Fruit fly (Drosophila melanogaster): ENCODE results near the gene Ance-3.

Gene Ance-3

DNA sequence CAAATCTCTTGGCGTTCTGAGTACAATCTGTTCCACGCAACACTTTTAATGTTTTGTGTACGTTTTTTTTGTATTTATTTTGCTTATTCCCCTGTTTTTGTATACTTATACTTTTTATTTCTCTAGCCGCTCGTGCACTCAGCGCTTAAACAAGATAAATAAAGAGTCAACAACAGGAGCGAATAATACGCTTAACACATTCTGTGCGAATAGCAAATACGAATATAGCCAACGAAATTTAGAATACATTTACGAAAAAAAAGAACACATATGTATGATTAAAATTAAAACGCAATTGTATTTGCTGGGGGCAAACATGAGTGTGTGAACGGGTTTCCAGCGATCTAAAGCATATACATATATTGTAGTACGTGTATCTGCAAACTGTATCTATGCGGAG lies 32.6 kb upstream of the Ance-3 start (continued):
- no peak for TF ChIP-seq CG10267 (tag; optimal IDR thresholded peaks at IDR 0.05)
- peak; percentile 3 for TF ChIP-seq crc (GFP tag; optimal IDR thresholded peaks at IDR 0.05)
- no peak for TF ChIP-seq CG8281 (tag; optimal IDR thresholded peaks at IDR 0.05)
- TF ChIP-seq Med (GFP tag) = peak; percentile 82
- peak; percentile 34; the same call in 1 of the 2 replicates for TF ChIP-seq Rfx (GFP tag; IDR thresholded peaks at IDR 0.05)
- TF ChIP-seq pum (GFP tag; optimal IDR thresholded peaks at IDR 0.05) = no peak
- TF ChIP-seq lab (GFP tag; optimal IDR thresholded peaks at IDR 0.05) = peak; percentile 80
- peak; percentile 8 for TF ChIP-seq bcd (GFP tag; optimal IDR thresholded peaks at IDR 0.05)
- TF ChIP-seq HLH54F (GFP tag; optimal IDR thresholded peaks at IDR 0.05) = peak; percentile 24
- TF ChIP-seq Dek (tag; optimal IDR thresholded peaks at IDR 0.05) = peak; percentile 28
- TF ChIP-seq CrebB (tag; optimal IDR thresholded peaks at IDR 0.05) = no peak
- peak; percentile 21 for TF ChIP-seq CG12659 (GFP tag; optimal IDR thresholded peaks at IDR 0.05)
- TF ChIP-seq schlank (tag; optimal IDR thresholded peaks at IDR 0.05) = peak; percentile 44
- peak; percentile 61 for TF ChIP-seq Meics (GFP tag; optimal IDR thresholded peaks at IDR 0.05)
- TF ChIP-seq CG3281 (GFP tag; optimal IDR thresholded peaks at IDR 0.05) = peak; percentile 71
- TF ChIP-seq sug (tag; optimal IDR thresholded peaks at IDR 0.05) = peak; percentile 24
- TF ChIP-seq CG17568 (GFP tag; optimal IDR thresholded peaks at IDR 0.05) = peak; percentile 22
- peak; percentile 28; the same call in 1 of the 2 replicates for TF ChIP-seq Atf6 (GFP tag; IDR thresholded peaks at IDR 0.05)
- TF ChIP-seq Hmr (GFP tag; optimal IDR thresholded peaks at IDR 0.05) = peak; percentile 81
- TF ChIP-seq pho (GFP tag; optimal IDR thresholded peaks at IDR 0.05) = peak; percentile 39
- peak; percentile 38 for TF ChIP-seq CHES-1-like (GFP tag; optimal IDR thresholded peaks at IDR 0.05)
- TF ChIP-seq CG10209 (GFP tag; optimal IDR thresholded peaks at IDR 0.05) = peak; percentile 27
- no peak for TF ChIP-seq ATbp (GFP tag; optimal IDR thresholded peaks at IDR 0.05)
- TF ChIP-seq gcm (GFP tag; optimal IDR thresholded peaks at IDR 0.05) = no peak
- TF ChIP-seq CG10543 (GFP tag; optimal IDR thresholded peaks at IDR 0.05) = peak; percentile 68
- peak; percentile 51 for TF ChIP-seq Fer3 (tag; optimal IDR thresholded peaks at IDR 0.05)
- 0 out of 2 replicates have a peak, but pooled peaks have one; percentile 14 for TF ChIP-seq CG3847 (GFP tag; IDR thresholded peaks at IDR 0.05)
- TF ChIP-seq bowl (GFP tag; IDR thresholded peaks at IDR 0.05) = no peak

- TF ChIP-seq CrebB (tag; optimal IDR thresholded peaks at IDR 0.05) (no peak), chinmo (GFP tag; IDR thresholded peaks at IDR 0.05; ENCODE audit: partially characterized antibody) (0 out of 4 replicates have a peak, but pooled peaks have one; percentile 74), CG13894 (tag; optimal IDR thresholded peaks at IDR 0.05) (peak; percentile 70), tgo (GFP tag; IDR thresholded peaks at IDR 0.05) (no peak), sd (tag; optimal IDR thresholded peaks at IDR 0.05) (peak; percentile 61), jigr1 (GFP tag; IDR thresholded peaks at IDR 0.05) (no peak), Spps (tag; optimal IDR thresholded peaks at IDR 0.05) (no peak), CG2678 (tag; optimal IDR thresholded peaks at IDR 0.05) (peak; percentile 19), Pdp1 (GFP tag; optimal IDR thresholded peaks at IDR 0.05) (peak in 1 of 2 experiments; percentile 56)
These were observed 30.4 kb upstream of the Ance-3 start for dm6 chr2L:13884063-13884656.

DNA sequence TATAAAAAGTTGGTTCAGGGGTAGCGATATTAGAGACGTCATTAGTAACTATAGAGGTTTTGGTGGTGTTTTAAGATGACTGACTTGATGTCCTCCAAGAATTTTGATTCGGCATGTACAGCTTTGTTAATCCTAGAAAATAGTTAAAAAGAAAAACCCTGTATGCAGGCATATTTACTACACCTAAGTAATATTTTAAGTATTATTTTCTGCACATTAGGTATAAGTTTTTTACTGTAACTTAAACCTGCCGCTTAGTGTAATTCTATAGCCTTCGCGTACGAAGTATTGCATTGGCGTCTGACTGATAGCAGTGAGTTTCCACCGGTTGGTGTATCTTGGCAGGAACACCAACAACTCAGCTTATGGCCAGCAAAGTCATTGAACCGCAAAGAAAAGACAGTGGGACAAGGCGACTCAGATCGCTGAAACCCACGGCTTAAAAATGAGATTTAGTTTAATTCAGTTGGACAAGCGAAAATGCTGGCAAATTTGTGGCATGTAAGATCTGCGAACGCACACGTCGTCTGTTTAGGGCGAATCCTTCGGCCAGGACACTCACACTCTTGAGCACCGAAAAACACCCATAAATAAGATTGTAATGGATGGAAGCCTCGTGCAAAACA lies 29.7 kb upstream of the Ance-3 start:
- peak; percentile 78 for TF ChIP-seq Ets65A (GFP tag)
- peak; percentile 26 for TF ChIP-seq sens (GFP tag)
- TF ChIP-seq CG12219 (GFP tag; optimal IDR thresholded peaks at IDR 0.05) = no peak
- TF ChIP-seq Med (GFP tag) = peak; percentile 33

Data from whole organism, embryonic.